Fruit fly (Drosophila melanogaster) whole organism, embryonic: Measurements from ENCODE around the gene CG13801.

ENCODE experiments used
- CG13894 ChIP-seq: fragments of 200-800 bp; sonication (Bioruptor generic); optimal IDR thresholded peaks from 3 replicates; lab custom pipeline; 2018; ENCODE audit warnings: missing biosample characterization, mild to moderate bottlenecking, missing genetic modification characterization, moderate library complexity
- CG32772 ChIP-seq: fragments of 200-800 bp; sonication (Bioruptor generic); IDR thresholded peaks from 2 replicates; pipeline ENCODE4 v1.3.6; 2022; ENCODE audit warnings: missing biosample characterization, missing genetic modification characterization
- CG8944 ChIP-seq: fragments of 200-800 bp; sonication (Bioruptor generic); optimal IDR thresholded peaks from 3 replicates; lab custom pipeline; 2016; ENCODE audit warnings: missing biosample characterization, missing genetic modification characterization
- Hr78 ChIP-seq, 2 experiments: fragments of 200-800 bp in 1 of 2; fragments of >200 bp in 1 of 2; sonication (Bioruptor generic) in 1 of 2; optimal IDR thresholded peaks; 2 replicates each; lab custom pipeline; 2017 to 2019; ENCODE audit warnings: missing biosample characterization in 2 of 2, missing genetic modification characterization in 2 of 2, mild to moderate bottlenecking in 1 of 2, moderate library complexity in 1 of 2
- Lim3 ChIP-seq: fragments of 200-800 bp; sonication (Bioruptor generic); IDR thresholded peaks from 2 replicates; pipeline ENCODE4 v1.3.6; 2022; ENCODE audit warnings: missing biosample characterization, missing genetic modification characterization
- TFAM ChIP-seq: fragments of 200-800 bp; sonication (Bioruptor generic); optimal IDR thresholded peaks from 2 replicates; lab custom pipeline; 2017; ENCODE audit warnings: missing biosample characterization, missing genetic modification characterization, inconsistent platforms
- Xrp1 ChIP-seq: fragments of 200-800 bp; sonication (Bioruptor generic); IDR thresholded peaks from 2 replicates; pipeline ENCODE4 v1.3.6; 2022; ENCODE audit warnings: missing biosample characterization, missing genetic modification characterization
- inv ChIP-seq: fragments of 200-800 bp; sonication (Bioruptor generic); IDR thresholded peaks from 2 replicates; pipeline ENCODE4 v1.3.6; 2022; ENCODE audit warnings: missing biosample characterization, missing genetic modification characterization; ENCODE audit not compliant: partially characterized antibody

- TF ChIP-seq inv (no peak), Hr78 (GFP tag; optimal IDR thresholded peaks at IDR 0.05; lab: Kevin White, UChicago) (no peak), CG8944 (GFP tag; lab: Kevin White, UChicago) (no peak), Xrp1 (GFP tag; lab: Robert Waterston, UW) (peak; percentile 23; the same call in 1 of the 2 replicates), Lim3 (GFP tag; lab: Robert Waterston, UW) (no peak), CG32772 (GFP tag; lab: Robert Waterston, UW) (no peak), CG13894 (tag; lab: Kevin White, UChicago) (no peak), TFAM (GFP tag; lab: Kevin White, UChicago) (no peak)
Observed at dm6 chr3L:2392745-2393435, 32.5 kb downstream of the CG13801 start.
